Worm (Caenorhabditis elegans) whole organism, young adult: Measurements from ENCODE around the gene uncp-18.

Source experiments
- B0261.1 ChIP-seq: sonication (generic microtip); optimal IDR thresholded peaks from 2 replicates; lab custom pipeline; 2016; ENCODE audit warnings: mild to moderate bottlenecking, missing genetic modification characterization, moderate library complexity, missing compliant biosample characterization
- B0336.3 ChIP-seq: fragments of 200-800 bp; sonication (Bioruptor generic); IDR thresholded peaks from 2 replicates; pipeline ENCODE4 v1.3.6; 2022; ENCODE audit warnings: missing genetic modification characterization, missing compliant biosample characterization
- D2030.7 ChIP-seq: fragments of 200-800 bp; sonication (Bioruptor generic); IDR thresholded peaks from 2 replicates; pipeline ENCODE4 v1.3.6; 2022; ENCODE audit warnings: missing genetic modification reagents, missing genetic modification characterization, missing compliant biosample characterization
- F22D6.2 ChIP-seq: sonication (generic microtip); optimal IDR thresholded peaks from 2 replicates; lab custom pipeline; 2016; ENCODE audit warnings: mild to moderate bottlenecking, missing genetic modification characterization, missing compliant biosample characterization
- F33H1.4 ChIP-seq: fragments of 200-800 bp; sonication (Bioruptor generic); IDR thresholded peaks from 2 replicates; pipeline ENCODE4 v1.3.6; 2022; ENCODE audit warnings: missing genetic modification reagents, missing genetic modification characterization, missing compliant biosample characterization
- F39B2.1 ChIP-seq: fragments of 200-800 bp; sonication (Bioruptor generic); IDR thresholded peaks from 2 replicates; pipeline ENCODE4 v1.3.6; 2022; ENCODE audit warnings: missing genetic modification reagents, missing genetic modification characterization, missing compliant biosample characterization
- F52B5.7 ChIP-seq: sonication (generic microtip); optimal IDR thresholded peaks from 2 replicates; lab custom pipeline; 2016; ENCODE audit warnings: mild to moderate bottlenecking, missing genetic modification characterization, missing compliant biosample characterization
- K12H6.12 ChIP-seq: fragments of 200-800 bp; sonication (Bioruptor generic); optimal IDR thresholded peaks from 2 replicates; lab custom pipeline; 2018; ENCODE audit warnings: mild to moderate bottlenecking, missing genetic modification characterization, missing compliant biosample characterization
- T26A5.8 ChIP-seq: sonication (generic microtip); optimal IDR thresholded peaks from 2 replicates; lab custom pipeline; 2016; ENCODE audit warnings: missing genetic modification characterization, missing compliant biosample characterization
- Y53F4B.3 ChIP-seq: fragments of 200-800 bp; sonication (Bioruptor generic); IDR thresholded peaks from 2 replicates; pipeline ENCODE4 v1.3.6; 2022; ENCODE audit warnings: missing genetic modification reagents, missing genetic modification characterization, missing compliant biosample characterization
- Y56A3A.18 ChIP-seq: fragments of 200-800 bp; sonication (Bioruptor generic); IDR thresholded peaks from 2 replicates; pipeline ENCODE4 v1.3.6; 2022; ENCODE audit warnings: missing genetic modification reagents, missing genetic modification characterization, missing compliant biosample characterization
- Y95B8A.8 ChIP-seq: fragments of 200-800 bp; sonication (Bioruptor generic); IDR thresholded peaks from 2 replicates; pipeline ENCODE4 v1.3.6; 2022; ENCODE audit warnings: missing genetic modification reagents, missing genetic modification characterization, missing compliant biosample characterization
- akir-1 ChIP-seq: fragments of 200-800 bp; sonication (Bioruptor generic); optimal IDR thresholded peaks from 2 replicates; lab custom pipeline; 2018; ENCODE audit warnings: mild to moderate bottlenecking, missing genetic modification characterization, moderate library complexity, missing compliant biosample characterization
- aptf-3 ChIP-seq: fragments of 200-800 bp; sonication (Bioruptor generic); IDR thresholded peaks from 2 replicates; pipeline ENCODE4 v1.3.6; 2022; ENCODE audit warnings: missing genetic modification characterization, missing compliant biosample characterization
- atf-7 ChIP-seq: sonication (generic microtip); optimal IDR thresholded peaks from 2 replicates; lab custom pipeline; 2017; ENCODE audit warnings: mild to moderate bottlenecking, missing genetic modification characterization, missing compliant biosample characterization
- bed-2 ChIP-seq: fragments of 200-800 bp; sonication (Bioruptor generic); IDR thresholded peaks from 2 replicates; pipeline ENCODE4 v1.3.6; 2022; ENCODE audit warnings: missing genetic modification reagents, missing genetic modification characterization, missing compliant biosample characterization
- cebp-2 ChIP-seq: fragments of 200-800 bp; sonication (Bioruptor generic); IDR thresholded peaks from 2 replicates; pipeline ENCODE4 v1.3.6; 2022; ENCODE audit warnings: missing genetic modification characterization, missing compliant biosample characterization
- ceh-91 ChIP-seq: fragments of 200-800 bp; sonication (Bioruptor generic); IDR thresholded peaks from 2 replicates; pipeline ENCODE4 v1.3.6; 2022; ENCODE audit warnings: missing genetic modification reagents, missing genetic modification characterization, missing compliant biosample characterization
- egl-44 ChIP-seq: fragments of 200-800 bp; sonication (Bioruptor generic); IDR thresholded peaks from 2 replicates; pipeline ENCODE4 v1.3.6; 2022; ENCODE audit warnings: missing genetic modification reagents, missing genetic modification characterization, missing compliant biosample characterization
- egrh-3 ChIP-seq: fragments of 200-800 bp; sonication (Bioruptor generic); IDR thresholded peaks from 2 replicates; pipeline ENCODE4 v1.3.6; 2022; ENCODE audit warnings: missing genetic modification reagents, missing genetic modification characterization, missing compliant biosample characterization
- ets-4 ChIP-seq: fragments of 200-800 bp; sonication (Bioruptor generic); optimal IDR thresholded peaks from 2 replicates; lab custom pipeline; 2018; ENCODE audit warnings: mild to moderate bottlenecking, missing genetic modification characterization, missing compliant biosample characterization
- fkh-3 ChIP-seq: sonication (generic microtip); optimal IDR thresholded peaks from 2 replicates; lab custom pipeline; 2016; ENCODE audit warnings: mild to moderate bottlenecking, missing genetic modification characterization, missing compliant biosample characterization
- gei-17 ChIP-seq: fragments of 200-800 bp; sonication (Bioruptor generic); optimal IDR thresholded peaks from 2 replicates; lab custom pipeline; 2018; ENCODE audit warnings: mild to moderate bottlenecking, missing genetic modification characterization, missing compliant biosample characterization
- him-1 ChIP-seq: sonication (generic microtip); optimal IDR thresholded peaks from 2 replicates; lab custom pipeline; 2016; ENCODE audit warnings: missing genotype, missing genetic modification reagents, missing genetic modification characterization, missing compliant biosample characterization
- hlh-12 ChIP-seq: sonication (generic microtip); optimal IDR thresholded peaks from 2 replicates; lab custom pipeline; 2016; ENCODE audit warnings: missing genetic modification characterization, missing compliant biosample characterization
- hrde-1 ChIP-seq: sonication (generic microtip); optimal IDR thresholded peaks from 2 replicates; lab custom pipeline; 2016; ENCODE audit warnings: missing genetic modification characterization, mild to moderate bottlenecking, missing compliant biosample characterization, moderate library complexity, missing genotype, missing genetic modification reagents, borderline replicate concordance
- let-526 ChIP-seq: fragments of 200-800 bp; sonication (Bioruptor generic); IDR thresholded peaks from 2 replicates; pipeline ENCODE4 v1.3.6; 2022; ENCODE audit warnings: missing genetic modification reagents, missing genetic modification characterization, missing compliant biosample characterization
- let-607 ChIP-seq, 2 experiments: fragments of 200-800 bp in 1 of 2; sonication (Bioruptor generic) in 1 of 2; sonication (generic microtip) in 1 of 2; optimal IDR thresholded peaks; 2 replicates each; lab custom pipeline; 2016 to 2018; ENCODE audit warnings: mild to moderate bottlenecking in 2 of 2, missing compliant biosample characterization in 2 of 2, missing genetic modification characterization in 2 of 2, moderate library complexity in 2 of 2, missing genotype in 1 of 2
- lin-35 ChIP-seq, 3 experiments: fragments of 150-350 bp in 2 of 3; sonication (generic microtip) in 1 of 3; optimal IDR thresholded peaks; 2 replicates each; lab custom pipeline; 2014 to 2018; ENCODE audit warnings: missing biosample characterization in 3 of 3, missing genetic modification characterization in 3 of 3, missing genetic modification reagents in 3 of 3
- lin-40 ChIP-seq: sonication (generic microtip); optimal IDR thresholded peaks from 2 replicates; lab custom pipeline; 2016; ENCODE audit warnings: missing genetic modification characterization, mild to moderate bottlenecking, missing compliant biosample characterization, missing genotype, missing genetic modification reagents
- lin-54 ChIP-seq: fragments of 200-800 bp; sonication (Bioruptor generic); optimal IDR thresholded peaks from 2 replicates; lab custom pipeline; 2018; ENCODE audit warnings: mild to moderate bottlenecking, missing genetic modification characterization, missing compliant biosample characterization
- madf-6 ChIP-seq: fragments of 200-800 bp; sonication (Bioruptor generic); IDR thresholded peaks from 2 replicates; pipeline ENCODE4 v1.3.6; 2022; ENCODE audit warnings: missing genetic modification reagents, missing genetic modification characterization, missing compliant biosample characterization
- mcd-1 ChIP-seq: fragments of 200-800 bp; sonication (Bioruptor generic); IDR thresholded peaks from 2 replicates; pipeline ENCODE4 v1.3.6; 2022; ENCODE audit warnings: missing genetic modification reagents, missing genetic modification characterization, missing compliant biosample characterization
- mxl-1 ChIP-seq: sonication (generic microtip); optimal IDR thresholded peaks from 2 replicates; lab custom pipeline; 2016; ENCODE audit warnings: missing genetic modification characterization, missing compliant biosample characterization
- nfya-1 ChIP-seq: sonication (generic microtip); optimal IDR thresholded peaks from 2 replicates; lab custom pipeline; 2017; ENCODE audit warnings: antibody characterized with exemption, missing compliant biosample characterization, missing genetic modification characterization, borderline replicate concordance; ENCODE audit not compliant: insufficient read depth
- nfyb-1 ChIP-seq: fragments of 200-800 bp; sonication (Bioruptor generic); IDR thresholded peaks from 2 replicates; pipeline ENCODE4 v1.3.6; 2022; ENCODE audit warnings: missing genetic modification reagents, missing genetic modification characterization, missing compliant biosample characterization
- nhr-120 ChIP-seq: fragments of 200-800 bp; sonication (Bioruptor generic); IDR thresholded peaks from 2 replicates; pipeline ENCODE4 v1.3.6; 2022; ENCODE audit warnings: missing genetic modification characterization, missing compliant biosample characterization
- repo-1 ChIP-seq: sonication (generic microtip); optimal IDR thresholded peaks from 2 replicates; lab custom pipeline; 2017; ENCODE audit warnings: mild to moderate bottlenecking, missing genetic modification characterization, missing compliant biosample characterization
- rpc-1 ChIP-seq, 2 experiments: fragments of 150-350 bp in 1 of 2; sonication (generic microtip) in 1 of 2; optimal IDR thresholded peaks; 2 replicates each; lab custom pipeline; 2014 to 2018; ENCODE audit warnings: missing biosample characterization in 1 of 2, missing genetic modification characterization in 1 of 2, missing genetic modification reagents in 1 of 2, missing genotype in 1 of 2
- snpc-1.1 ChIP-seq: sonication (generic microtip); optimal IDR thresholded peaks from 2 replicates; lab custom pipeline; 2017; ENCODE audit warnings: missing genetic modification characterization, mild to moderate bottlenecking, missing compliant biosample characterization, antibody characterized with exemption, moderate library complexity, missing genotype, missing genetic modification reagents; ENCODE audit not compliant: insufficient read depth
- snpc-1.3 ChIP-seq: sonication (generic microtip); optimal IDR thresholded peaks from 2 replicates; lab custom pipeline; 2017; ENCODE audit warnings: missing genetic modification characterization, mild to moderate bottlenecking, missing compliant biosample characterization, antibody characterized with exemption, moderate library complexity, missing genotype, missing genetic modification reagents; ENCODE audit not compliant: insufficient read depth
- snpc-4 ChIP-seq, 5 experiments: fragments of 150-350 bp in 1 of 5; sonication (generic microtip) in 4 of 5; optimal IDR thresholded peaks; 2 replicates each; lab custom pipeline; 2014 to 2018; ENCODE audit warnings: missing genetic modification characterization in 5 of 5, missing biosample characterization in 3 of 5, antibody characterized with exemption in 2 of 5, mild to moderate bottlenecking in 2 of 5, missing compliant biosample characterization in 2 of 5, missing genotype in 2 of 5, moderate library complexity in 2 of 5, missing genetic modification reagents in 1 of 5
- xnd-1 ChIP-seq: sonication (generic microtip); optimal IDR thresholded peaks from 2 replicates; lab custom pipeline; 2016; ENCODE audit warnings: missing genotype, missing genetic modification reagents, missing genetic modification characterization, missing compliant biosample characterization
- zfh-2 ChIP-seq: fragments of 200-800 bp; sonication (Bioruptor generic); conservative IDR thresholded peaks from 2 replicates; pipeline ENCODE4 v1.3.6; 2022; ENCODE audit warnings: missing genetic modification reagents, missing genetic modification characterization, missing compliant biosample characterization
- zim-3 ChIP-seq: sonication (generic microtip); optimal IDR thresholded peaks from 2 replicates; lab custom pipeline; 2017; ENCODE audit warnings: mild to moderate bottlenecking, missing genetic modification characterization, moderate library complexity, missing compliant biosample characterization
- ztf-18 ChIP-seq: sonication (generic microtip); optimal IDR thresholded peaks from 2 replicates; lab custom pipeline; 2016; ENCODE audit warnings: missing genotype, mild to moderate bottlenecking, missing genetic modification characterization, missing compliant biosample characterization
- ztf-3 ChIP-seq: fragments of 200-800 bp; sonication (Bioruptor generic); optimal IDR thresholded peaks from 2 replicates; lab custom pipeline; 2018; ENCODE audit warnings: mild to moderate bottlenecking, missing genetic modification characterization, missing compliant biosample characterization
- ztf-6 ChIP-seq: fragments of 200-800 bp; sonication (Bioruptor generic); IDR thresholded peaks from 2 replicates; pipeline ENCODE4 v1.3.6; 2022; ENCODE audit warnings: missing genetic modification reagents, missing genetic modification characterization, missing compliant biosample characterization

uncp-18 gene

ce11 chrIV:410420-410891 is 20.1 kb downstream of the uncp-18 start, which contains the start of gene T07A9.12 (continued):
- TF ChIP-seq ztf-18 (tag; lab: Kevin White, UChicago) (no peak), ztf-3 (GFP tag; lab: Kevin White, UChicago) (no peak), akir-1 (no peak), zfh-2 (GFP tag; lab: Robert Waterston, UW) (no peak), lin-40 (peak; percentile 72), D2030.7 (GFP tag; lab: Robert Waterston, UW) (no peak), ets-4 (GFP tag; lab: Kevin White, UChicago) (no peak), T26A5.8 (tag; lab: Kevin White, UChicago) (no peak), let-607 (tag; optimal IDR thresholded peaks at IDR 0.05; lab: Kevin White, UChicago) (peak in 1 of 2 experiments; percentile 32), B0336.3 (no peak), nfya-1 (no peak), repo-1 (no peak), nfyb-1 (GFP tag; lab: Robert Waterston, UW) (no peak), lin-54 (GFP tag; lab: Kevin White, UChicago) (peak; percentile 2), ceh-91 (no peak), mcd-1 (GFP tag; lab: Robert Waterston, UW) (peak; percentile 45), egrh-3 (GFP tag; lab: Robert Waterston, UW) (peak; percentile 21; the same call in 1 of the 2 replicates), egl-44 (GFP tag; lab: Robert Waterston, UW) (no peak), hrde-1 (no peak), cebp-2 (GFP tag; lab: Robert Waterston, UW) (no peak), F52B5.7 (tag; lab: Kevin White, UChicago) (no peak), hlh-12 (tag; lab: Kevin White, UChicago) (no peak), rpc-1 (optimal IDR thresholded peaks at IDR 0.05; lab: Kevin White, UChicago) (no peak), rpc-1 (tag; optimal IDR thresholded peaks at IDR 0.05; lab: Kevin White, UChicago) (no peak), Y95B8A.8 (no peak), let-526 (no peak), nhr-120 (GFP tag; lab: Robert Waterston, UW) (no peak), gei-17 (no peak), snpc-1.3 (tag; lab: Kevin White, UChicago) (no peak), B0261.1 (tag; lab: Kevin White, UChicago) (no peak), atf-7 (tag; lab: Kevin White, UChicago) (no peak), madf-6 (GFP tag; lab: Robert Waterston, UW) (no peak), aptf-3 (GFP tag; lab: Robert Waterston, UW) (no peak), F22D6.2 (no peak), him-1 (tag; lab: Kevin White, UChicago) (no peak), bed-2 (GFP tag; lab: Robert Waterston, UW) (no peak), zim-3 (tag; lab: Kevin White, UChicago) (no peak), K12H6.12 (tag; lab: Kevin White, UChicago) (peak; percentile 75), Y53F4B.3 (GFP tag; lab: Robert Waterston, UW) (no peak), mxl-1 (no peak), F39B2.1 (GFP tag; lab: Robert Waterston, UW) (no peak), xnd-1 (tag; lab: Kevin White, UChicago) (no peak), ztf-6 (GFP tag; lab: Robert Waterston, UW) (no peak), F33H1.4 (no peak), snpc-1.1 (tag; lab: Kevin White, UChicago) (no peak), Y56A3A.18 (GFP tag; lab: Robert Waterston, UW) (no peak), lin-35 (GFP tag; optimal IDR thresholded peaks at IDR 0.05; lab: Kevin White, UChicago) (peak in 1 of 3 experiments; percentile 39), snpc-4 (GFP tag; optimal IDR thresholded peaks at IDR 0.05; lab: Kevin White, UChicago) (no peak), snpc-4 (tag; optimal IDR thresholded peaks at IDR 0.05; lab: Kevin White, UChicago) (peak in 1 of 4 experiments; percentile 34), fkh-3 (tag; lab: Kevin White, UChicago) (no peak)
